Worm (Caenorhabditis elegans) whole organism, mixed stage, embryonic: ENCODE measurements around the gene srx-130.
"Not testable (repeated sequence)": the region's sequence is repeated elsewhere in the genome, so short reads cannot be mapped to it uniquely, and the experiment has no call there.

Source experiments
- blmp-1 ChIP-seq: fragments of 150-350 bp; optimal IDR thresholded peaks from 2 replicates; lab custom pipeline; 2014; ENCODE audit warnings: missing biosample characterization, missing genetic modification characterization
- flh-1 ChIP-seq: fragments of 200-800 bp; sonication (Bioruptor generic); optimal IDR thresholded peaks from 2 replicates; lab custom pipeline; 2018; ENCODE audit warnings: mild to moderate bottlenecking, missing genetic modification characterization, moderate library complexity, missing compliant biosample characterization
- snpc-4 ChIP-seq: fragments of 150-350 bp; optimal IDR thresholded peaks from 2 replicates; lab custom pipeline; 2014; ENCODE audit warnings: missing biosample characterization, missing genetic modification characterization

DNA sequence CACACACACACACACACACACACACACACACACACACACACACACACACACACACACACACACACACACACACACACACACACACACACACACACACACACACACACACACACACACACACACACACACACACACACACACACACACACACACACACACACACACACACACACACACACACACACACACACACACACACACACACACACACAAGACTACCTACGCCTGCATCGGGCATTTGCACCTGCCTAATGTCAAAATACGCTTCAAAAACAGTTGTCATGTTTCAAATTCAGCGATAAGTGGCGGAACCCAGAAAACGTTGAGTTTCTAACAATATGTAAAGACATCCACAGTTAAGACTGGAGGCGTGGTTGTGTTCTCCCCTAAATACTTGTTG, 25.6 kb downstream of the srx-130 start:
- TF ChIP-seq snpc-4 (tag; lab: Kevin White, UChicago); flh-1 (GFP tag; lab: Kevin White, UChicago); blmp-1: not testable (repeated sequence)
